Fruit fly (Drosophila melanogaster) whole organism: ENCODE data around the gene CG42747.

Source experiments
- CG8478 ChIP-seq: fragments of >200 bp; optimal IDR thresholded peaks from 2 replicates; lab custom pipeline; 2018; ENCODE audit warnings: inconsistent platforms
- Dll ChIP-seq: fragments of >200 bp; optimal IDR thresholded peaks from 2 replicates; lab custom pipeline; 2017
- EcR ChIP-seq, 2 experiments: fragments of >200 bp; optimal IDR thresholded peaks; 2 replicates each; lab custom pipeline; 2017; ENCODE audit warnings: missing biosample characterization in 2 of 2, missing genetic modification characterization in 2 of 2, missing genetic modification reagents in 2 of 2
- pan ChIP-seq: fragments of >200 bp; optimal IDR thresholded peaks from 2 replicates; lab custom pipeline; 2017
- psq ChIP-seq: fragments of >200 bp; optimal IDR thresholded peaks from 2 replicates; lab custom pipeline; 2017
- usp ChIP-seq: fragments of >200 bp; optimal IDR thresholded peaks from 2 replicates; lab custom pipeline; 2017; ENCODE audit warnings: missing biosample characterization, missing genetic modification characterization, mixed read lengths

Gene CG42747

dm6 chr3L:6400062-6400750 is at the start of gene CG42747:
CG42747 (plus strand) TSS chr3L:6400590.
- TF ChIP-seq Dll (lab: Kevin White, UChicago) (peak; percentile 27), EcR (GFP tag; optimal IDR thresholded peaks at IDR 0.05; lab: Kevin White, UChicago) (no peak), CG8478 (lab: Kevin White, UChicago) (no peak), psq (lab: Kevin White, UChicago) (no peak), pan (lab: Kevin White, UChicago) (no peak), usp (no peak)

dm6 chr3L:6352232-6352631 is 48.2 kb upstream of the CG42747 start, which contains the start of gene CG13300:
CG13300 (minus strand) TSS chr3L:6352390.
- no peak for TF ChIP-seq EcR (GFP tag; optimal IDR thresholded peaks at IDR 0.05; lab: Kevin White, UChicago)
- TF ChIP-seq CG8478 (lab: Kevin White, UChicago) = no peak
- no peak for TF ChIP-seq usp
- TF ChIP-seq Dll (lab: Kevin White, UChicago) = no peak
- TF ChIP-seq psq (lab: Kevin White, UChicago) = no peak
- TF ChIP-seq pan (lab: Kevin White, UChicago) = no peak

- TF ChIP-seq Dll (lab: Kevin White, UChicago) (no peak), EcR (GFP tag; optimal IDR thresholded peaks at IDR 0.05; lab: Kevin White, UChicago) (no peak), usp (no peak), pan (lab: Kevin White, UChicago) (no peak), CG8478 (lab: Kevin White, UChicago) (no peak), psq (lab: Kevin White, UChicago) (no peak)
Observed at dm6 chr3L:6355032-6355431, 45.4 kb upstream of the CG42747 start.

- TF ChIP-seq pan (lab: Kevin White, UChicago) (no peak), CG8478 (lab: Kevin White, UChicago) (no peak), psq (lab: Kevin White, UChicago) (no peak), Dll (lab: Kevin White, UChicago) (no peak), usp (no peak), EcR (GFP tag; optimal IDR thresholded peaks at IDR 0.05; lab: Kevin White, UChicago) (no peak)
Observed at dm6 chr3L:6357152-6357551, 43.2 kb upstream of the CG42747 start.

- TF ChIP-seq Dll (lab: Kevin White, UChicago) (no peak), CG8478 (lab: Kevin White, UChicago) (no peak), psq (lab: Kevin White, UChicago) (no peak), EcR (GFP tag; optimal IDR thresholded peaks at IDR 0.05; lab: Kevin White, UChicago) (no peak), pan (lab: Kevin White, UChicago) (no peak), usp (no peak)
Observed at dm6 chr3L:6358501-6358900, 41.9 kb upstream of the CG42747 start.

dm6 chr3L:6359205-6359604 is 41.2 kb upstream of the CG42747 start:
- TF ChIP-seq usp (no peak), psq (lab: Kevin White, UChicago) (no peak), CG8478 (lab: Kevin White, UChicago) (no peak), Dll (lab: Kevin White, UChicago) (no peak), EcR (GFP tag; optimal IDR thresholded peaks at IDR 0.05; lab: Kevin White, UChicago) (no peak), pan (lab: Kevin White, UChicago) (no peak)

- TF ChIP-seq psq (lab: Kevin White, UChicago) = no peak
- no peak for TF ChIP-seq Dll (lab: Kevin White, UChicago)
- no peak for TF ChIP-seq EcR (GFP tag; optimal IDR thresholded peaks at IDR 0.05; lab: Kevin White, UChicago)
- no peak for TF ChIP-seq CG8478 (lab: Kevin White, UChicago)
- no peak for TF ChIP-seq usp
- no peak for TF ChIP-seq pan (lab: Kevin White, UChicago)
Observed at dm6 chr3L:6363626-6364025, 36.8 kb upstream of the CG42747 start.

- no peak for TF ChIP-seq Dll (lab: Kevin White, UChicago)
- TF ChIP-seq CG8478 (lab: Kevin White, UChicago) = no peak
- TF ChIP-seq psq (lab: Kevin White, UChicago) = no peak
- no peak for TF ChIP-seq EcR (GFP tag; optimal IDR thresholded peaks at IDR 0.05; lab: Kevin White, UChicago)
- no peak for TF ChIP-seq usp
- no peak for TF ChIP-seq pan (lab: Kevin White, UChicago)
Observed at dm6 chr3L:6364217-6364616, 36.2 kb upstream of the CG42747 start.

dm6 chr3L:6366629-6367028 is 33.8 kb upstream of the CG42747 start:
- no peak for TF ChIP-seq usp
- TF ChIP-seq psq (lab: Kevin White, UChicago) = no peak
- TF ChIP-seq Dll (lab: Kevin White, UChicago) = no peak
- no peak for TF ChIP-seq EcR (GFP tag; optimal IDR thresholded peaks at IDR 0.05; lab: Kevin White, UChicago)
- no peak for TF ChIP-seq pan (lab: Kevin White, UChicago)
- TF ChIP-seq CG8478 (lab: Kevin White, UChicago) = no peak

dm6 chr3L:6369638-6370195 is 30.7 kb upstream of the CG42747 start:
- peak; percentile 72 for TF ChIP-seq Dll (lab: Kevin White, UChicago)
- TF ChIP-seq CG8478 (lab: Kevin White, UChicago) = no peak

dm6 chr3L:6371406-6371805 is 29.0 kb upstream of the CG42747 start:
- no peak for TF ChIP-seq CG8478 (lab: Kevin White, UChicago)
- TF ChIP-seq Dll (lab: Kevin White, UChicago) = no peak
- no peak for TF ChIP-seq pan (lab: Kevin White, UChicago)
- TF ChIP-seq EcR (GFP tag; optimal IDR thresholded peaks at IDR 0.05; lab: Kevin White, UChicago) = no peak
- no peak for TF ChIP-seq usp
- TF ChIP-seq psq (lab: Kevin White, UChicago) = no peak

- TF ChIP-seq usp (no peak), Dll (lab: Kevin White, UChicago) (no peak), psq (lab: Kevin White, UChicago) (no peak), CG8478 (lab: Kevin White, UChicago) (no peak), EcR (GFP tag; optimal IDR thresholded peaks at IDR 0.05; lab: Kevin White, UChicago) (no peak), pan (lab: Kevin White, UChicago) (no peak)
Observed at dm6 chr3L:6387754-6388153, 12.6 kb upstream of the CG42747 start.
